ENCODE assay signal across 3 fruit fly cellular contexts in the genomic region with DNA sequence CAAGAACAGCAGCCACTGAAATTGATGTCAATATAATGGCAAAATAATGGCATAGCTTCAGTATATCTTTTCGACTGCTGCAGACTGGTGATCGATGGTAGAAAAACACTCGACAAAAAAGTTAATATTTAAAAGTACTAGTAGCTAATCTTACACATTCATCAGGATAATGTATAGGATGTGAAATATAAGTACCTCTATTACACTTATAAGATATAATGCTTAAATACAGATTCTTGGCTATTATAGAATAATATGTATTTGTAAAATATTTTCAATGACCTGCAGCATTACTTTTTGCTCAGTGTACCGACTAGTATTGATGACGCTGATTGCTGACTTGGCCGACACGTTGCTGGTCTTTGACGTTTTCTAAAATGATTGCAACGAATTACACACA.
TF ChIP-seq lines count a peak whose summit lies in the region.

No protein-coding gene starts in this region.

- TF ChIP-seq CTCF in whole organism, embryonic (GFP tag; optimal IDR thresholded peaks at IDR 0.05; lab: Kevin White, UChicago): no peak

TF ChIP-seq in whole organism, embryonic, 481 proteins besides CTCF, POLR2A, EP300 and RAD21:
- TF ChIP-seq Fer2 (tag; optimal IDR thresholded peaks at IDR 0.05; lab: Kevin White, UChicago) (no peak), Drgx (GFP tag; IDR thresholded peaks at IDR 0.05; lab: Robert Waterston, UW) (peak; percentile 55), CG16863 (GFP tag; optimal IDR thresholded peaks at IDR 0.05; lab: Kevin White, UChicago) (no peak), ham (GFP tag; IDR thresholded peaks at IDR 0.05; lab: Robert Waterston, UW) (no peak), CG32767 (GFP tag; IDR thresholded peaks at IDR 0.05; lab: Robert Waterston, UW) (no peak), CG6765 (GFP tag; optimal IDR thresholded peaks at IDR 0.05; lab: Kevin White, UChicago) (no peak), ttk (GFP tag; IDR thresholded peaks at IDR 0.05; lab: Robert Waterston, UW) (no peak), CG16779 (GFP tag; IDR thresholded peaks at IDR 0.05; lab: Robert Waterston, UW) (no peak), Poxn (GFP tag; IDR thresholded peaks at IDR 0.05; lab: Robert Waterston, UW) (no peak)
TF ChIP-seq in whole organism, embryonic: peak in this region for 1.

TF ChIP-seq in whole organism, prepupa, 60 proteins besides CTCF, POLR2A, EP300 and RAD21 (continues in another document):
- TF ChIP-seq pdm3 (GFP tag; optimal IDR thresholded peaks at IDR 0.05; lab: Kevin White, UChicago) (peak; percentile 12), CG9139 (GFP tag; optimal IDR thresholded peaks at IDR 0.05; lab: Kevin White, UChicago) (no peak), OdsH (GFP tag; optimal IDR thresholded peaks at IDR 0.05; lab: Kevin White, UChicago) (peak; percentile 31), Gug (GFP tag; IDR thresholded peaks at IDR 0.05; lab: Robert Waterston, UW) (peak; percentile 55), salr (GFP tag; optimal IDR thresholded peaks at IDR 0.05; lab: Kevin White, UChicago) (peak in 1 of 2 experiments; percentile 41), CG11902 (GFP tag; optimal IDR thresholded peaks at IDR 0.05; lab: Kevin White, UChicago) (no peak), Hr4 (GFP tag; optimal IDR thresholded peaks at IDR 0.05; lab: Kevin White, UChicago) (peak; percentile 52), eg (GFP tag; IDR thresholded peaks at IDR 0.05; lab: Robert Waterston, UW) (peak; percentile 79), CG10669 (GFP tag; optimal IDR thresholded peaks at IDR 0.05; lab: Kevin White, UChicago) (peak; percentile 44), Eip78C (GFP tag; lab: Kevin White, UChicago) (peak; percentile 73), CG8119 (GFP tag; IDR thresholded peaks at IDR 0.05; lab: Robert Waterston, UW) (peak; percentile 33; the same call in 1 of the 3 replicates), Sox102F (GFP tag; optimal IDR thresholded peaks at IDR 0.05; lab: Kevin White, UChicago) (no peak), ss (GFP tag; optimal IDR thresholded peaks at IDR 0.05; lab: Kevin White, UChicago) (no peak), CG15336 (GFP tag; IDR thresholded peaks at IDR 0.05; lab: Robert Waterston, UW) (peak; percentile 73), fd85E (GFP tag; optimal IDR thresholded peaks at IDR 0.05; lab: Kevin White, UChicago) (no peak), CG10631 (GFP tag; optimal IDR thresholded peaks at IDR 0.05; lab: Kevin White, UChicago) (peak; percentile 50), CG11294 (GFP tag; IDR thresholded peaks at IDR 0.05; lab: Robert Waterston, UW) (peak; percentile 42; the same call in 1 of the 2 replicates), dsx (GFP tag; optimal IDR thresholded peaks at IDR 0.05; lab: Kevin White, UChicago; ENCODE audit: poor library complexity, severe bottlenecking) (no peak), Sox15 (GFP tag; optimal IDR thresholded peaks at IDR 0.05; lab: Kevin White, UChicago) (no peak), achi (GFP tag; optimal IDR thresholded peaks at IDR 0.05; lab: Kevin White, UChicago) (peak; percentile 22), Sox14 (GFP tag; optimal IDR thresholded peaks at IDR 0.05; lab: Kevin White, UChicago) (peak; percentile 42), Eip75B (GFP tag; optimal IDR thresholded peaks at IDR 0.05; lab: Kevin White, UChicago) (peak; percentile 8), CG6808 (GFP tag; optimal IDR thresholded peaks at IDR 0.05; lab: Kevin White, UChicago) (no peak), CG4318 (GFP tag; optimal IDR thresholded peaks at IDR 0.05; lab: Kevin White, UChicago) (peak; percentile 42), Met (GFP tag; optimal IDR thresholded peaks at IDR 0.05; lab: Kevin White, UChicago) (no peak), acj6 (GFP tag; optimal IDR thresholded peaks at IDR 0.05; lab: Kevin White, UChicago) (peak; percentile 2), CG32006 (GFP tag; optimal IDR thresholded peaks at IDR 0.05; lab: Kevin White, UChicago) (peak; percentile 68), CG8319 (GFP tag; optimal IDR thresholded peaks at IDR 0.05; lab: Kevin White, UChicago) (no peak), CG6276 (GFP tag; optimal IDR thresholded peaks at IDR 0.05; lab: Kevin White, UChicago) (peak; percentile 23), Eip93F (GFP tag; optimal IDR thresholded peaks at IDR 0.05; lab: Kevin White, UChicago) (no peak), vri (GFP tag; optimal IDR thresholded peaks at IDR 0.05; lab: Kevin White, UChicago) (no peak), CG34406 (GFP tag; optimal IDR thresholded peaks at IDR 0.05; lab: Kevin White, UChicago) (no peak), CG6163 (GFP tag; IDR thresholded peaks at IDR 0.05; lab: Robert Waterston, UW) (0 out of 3 replicates have a peak, but pooled peaks have one; percentile 23), CG11762 (GFP tag; optimal IDR thresholded peaks at IDR 0.05; lab: Kevin White, UChicago; ENCODE audit: insufficient read depth) (no peak), Hr38 (GFP tag; optimal IDR thresholded peaks at IDR 0.05; lab: Kevin White, UChicago) (no peak), lz (GFP tag; optimal IDR thresholded peaks at IDR 0.05; lab: Kevin White, UChicago) (no peak), fkh (GFP tag; optimal IDR thresholded peaks at IDR 0.05; lab: Kevin White, UChicago) (no peak), Ets96B (tag; optimal IDR thresholded peaks at IDR 0.05; lab: Kevin White, UChicago) (peak; percentile 49), CG3919 (GFP tag; optimal IDR thresholded peaks at IDR 0.05; lab: Kevin White, UChicago) (peak; percentile 24)

TF ChIP-seq in whole organism, pupa, 21 proteins besides CTCF, POLR2A, EP300 and RAD21:
- TF ChIP-seq CG10348 (GFP tag; IDR thresholded peaks at IDR 0.05; lab: Robert Waterston, UW): no peak
- TF ChIP-seq fd96Ca (GFP tag; IDR thresholded peaks at IDR 0.05; lab: Robert Waterston, UW): no peak
- TF ChIP-seq Ets98B (GFP tag; IDR thresholded peaks at IDR 0.05; lab: Robert Waterston, UW): peak; percentile 10; the same call in 1 of the 2 replicates
- TF ChIP-seq CG34367 (tag; optimal IDR thresholded peaks at IDR 0.05; lab: Kevin White, UChicago): peak; percentile 6
- TF ChIP-seq rn (GFP tag; IDR thresholded peaks at IDR 0.05; lab: Robert Waterston, UW): no peak
- no peak for TF ChIP-seq CG13204 (GFP tag; optimal IDR thresholded peaks at IDR 0.05; lab: Kevin White, UChicago)
- TF ChIP-seq CG8159 (tag; optimal IDR thresholded peaks at IDR 0.05; lab: Kevin White, UChicago): peak; percentile 48
- TF ChIP-seq Pif1A (GFP tag; optimal IDR thresholded peaks at IDR 0.05; lab: Kevin White, UChicago): no peak
- no peak for TF ChIP-seq Snoo (tag; optimal IDR thresholded peaks at IDR 0.05; lab: Kevin White, UChicago)
- peak; percentile 31 for TF ChIP-seq CG15710 (tag; optimal IDR thresholded peaks at IDR 0.05; lab: Kevin White, UChicago)
- peak; percentile 18 for TF ChIP-seq D1 (tag; optimal IDR thresholded peaks at IDR 0.05; lab: Kevin White, UChicago)
- no peak for TF ChIP-seq Pif1B (GFP tag; optimal IDR thresholded peaks at IDR 0.05; lab: Kevin White, UChicago)
- peak; percentile 68 for TF ChIP-seq CG14655 (GFP tag; optimal IDR thresholded peaks at IDR 0.05; lab: Kevin White, UChicago)
- TF ChIP-seq CG4496 (GFP tag; IDR thresholded peaks at IDR 0.05; lab: Robert Waterston, UW): peak; percentile 46; the same call in 2 of the 3 replicates
- no peak for TF ChIP-seq EcR (GFP tag; optimal IDR thresholded peaks at IDR 0.05; lab: Kevin White, UChicago)
- peak; percentile 48 for TF ChIP-seq CG17806 (tag; optimal IDR thresholded peaks at IDR 0.05; lab: Kevin White, UChicago)
- TF ChIP-seq CG8301 (tag; optimal IDR thresholded peaks at IDR 0.05; lab: Kevin White, UChicago): peak; percentile 65
- no peak for TF ChIP-seq gl (tag; optimal IDR thresholded peaks at IDR 0.05; lab: Kevin White, UChicago)
- TF ChIP-seq CG12605 (GFP tag; IDR thresholded peaks at IDR 0.05; lab: Robert Waterston, UW): peak; percentile 22; the same call in 1 of the 2 replicates
- TF ChIP-seq CG32121 (GFP tag; IDR thresholded peaks at IDR 0.05; lab: Robert Waterston, UW): peak; percentile 37; the same call in 1 of the 2 replicates
- TF ChIP-seq CG9948 (tag; optimal IDR thresholded peaks at IDR 0.05; lab: Kevin White, UChicago): peak; percentile 65
